Worm (Caenorhabditis elegans): ENCODE data around the gene lgc-16.

ce11 chrX:12105458-12105857 is 13.0 kb upstream of the lgc-16 start:
- TF ChIP-seq B0035.1 (tag; optimal IDR thresholded peaks at IDR 0.05), result no peak
- TF ChIP-seq unc-62 (GFP tag; optimal IDR thresholded peaks at IDR 0.05), result no peak
- TF ChIP-seq lsl-1 (GFP tag; optimal IDR thresholded peaks at IDR 0.05), result no peak
- TF ChIP-seq F49E8.2 (tag; optimal IDR thresholded peaks at IDR 0.05; ENCODE audit: insufficient read depth), result no peak
- no peak for TF ChIP-seq nhr-27 (tag; optimal IDR thresholded peaks at IDR 0.05)
- peak; percentile 79; the same call in 1 of the 2 replicates for TF ChIP-seq egrh-3 (GFP tag; IDR thresholded peaks at IDR 0.05)
- no peak for TF ChIP-seq D2030.7 (GFP tag; IDR thresholded peaks at IDR 0.05)
- no peak for TF ChIP-seq cebp-1 (GFP tag; IDR thresholded peaks at IDR 0.05)
- TF ChIP-seq cebp-1 (tag; optimal IDR thresholded peaks at IDR 0.05), result no peak
- TF ChIP-seq nhr-80 (tag; optimal IDR thresholded peaks at IDR 0.05), result no peak
- no peak for TF ChIP-seq xnd-1 (tag; optimal IDR thresholded peaks at IDR 0.05)
- TF ChIP-seq lin-40 (tag; optimal IDR thresholded peaks at IDR 0.05), result no peak
- TF ChIP-seq ztf-22 (GFP tag; optimal IDR thresholded peaks at IDR 0.05), result no peak

Measured in whole organism, young adult.